Fruit fly (Drosophila melanogaster) whole organism, embryonic: ENCODE measurements around the gene SsRbeta.

ENCODE experiments used
- Aef1 ChIP-seq: fragments of 200-800 bp; sonication (Bioruptor generic); IDR thresholded peaks from 3 replicates; pipeline ENCODE4 v1.3.6; 2022; ENCODE audit warnings: missing biosample characterization, missing genetic modification characterization
- Awh ChIP-seq: fragments of 200-800 bp; sonication (Bioruptor generic); IDR thresholded peaks from 2 replicates; pipeline ENCODE4, ENCODE4 v1.3.6; 2022; ENCODE audit warnings: missing biosample characterization, missing genetic modification characterization
- CG10431 ChIP-seq: fragments of 200-800 bp; sonication (Bioruptor generic); optimal IDR thresholded peaks from 3 replicates; lab custom pipeline; 2018; ENCODE audit warnings: missing biosample characterization, mild to moderate bottlenecking, missing genetic modification characterization
- CG10565 ChIP-seq: fragments of 200-800 bp; sonication (Bioruptor generic); optimal IDR thresholded peaks from 3 replicates; lab custom pipeline; 2016; ENCODE audit warnings: missing biosample characterization, mild to moderate bottlenecking, missing genetic modification characterization
- CG14710 ChIP-seq: fragments of 200-800 bp; sonication (Bioruptor generic); optimal IDR thresholded peaks from 3 replicates; lab custom pipeline; 2019; ENCODE audit warnings: missing biosample characterization, mild to moderate bottlenecking, missing genetic modification characterization, moderate library complexity
- CG1529 ChIP-seq: fragments of 200-800 bp; sonication (Bioruptor generic); optimal IDR thresholded peaks from 3 replicates; lab custom pipeline; 2018; ENCODE audit warnings: missing biosample characterization, missing genetic modification characterization
- CG15601 ChIP-seq: fragments of 200-800 bp; sonication (Bioruptor generic); optimal IDR thresholded peaks from 3 replicates; lab custom pipeline; 2019; ENCODE audit warnings: missing biosample characterization, mild to moderate bottlenecking, missing genetic modification characterization, moderate library complexity
- CG1602 ChIP-seq: fragments of 200-800 bp; sonication (Bioruptor generic); optimal IDR thresholded peaks from 3 replicates; lab custom pipeline; 2016; ENCODE audit warnings: missing biosample characterization, missing genetic modification characterization
- CG17359 ChIP-seq: fragments of 200-800 bp; sonication (Bioruptor generic); optimal IDR thresholded peaks from 3 replicates; lab custom pipeline; 2018; ENCODE audit warnings: missing biosample characterization, mild to moderate bottlenecking, missing genetic modification characterization, moderate library complexity
- CG30403 ChIP-seq: fragments of 200-800 bp; sonication (Bioruptor generic); optimal IDR thresholded peaks from 3 replicates; lab custom pipeline; 2016; ENCODE audit warnings: missing biosample characterization, missing genetic modification characterization
- CG31441 ChIP-seq: fragments of 200-800 bp; sonication (Bioruptor generic); IDR thresholded peaks from 2 replicates; pipeline ENCODE4 v1.3.6; 2022; ENCODE audit warnings: missing biosample characterization, missing genetic modification characterization
- CG43689 ChIP-seq: fragments of 200-800 bp; sonication (Bioruptor generic); IDR thresholded peaks from 2 replicates; pipeline ENCODE4 v1.3.6; 2022; ENCODE audit warnings: missing biosample characterization, missing genetic modification characterization
- CG8290 ChIP-seq, 3 experiments: fragments of 200-800 bp; sonication (Bioruptor generic); optimal IDR thresholded peaks; 2 replicates each; lab custom pipeline; 2016 to 2019; ENCODE audit warnings: missing biosample characterization in 3 of 3, missing genetic modification characterization in 3 of 3, mild to moderate bottlenecking in 2 of 3, moderate library complexity in 1 of 3
- CG8924 ChIP-seq: fragments of 200-800 bp; optimal IDR thresholded peaks from 3 replicates; lab custom pipeline; 2019; ENCODE audit warnings: missing biosample characterization, mild to moderate bottlenecking, missing genetic modification characterization, moderate library complexity
- CG9797 ChIP-seq: fragments of 200-800 bp; sonication (Bioruptor generic); optimal IDR thresholded peaks from 3 replicates; lab custom pipeline; 2018; ENCODE audit warnings: missing biosample characterization, mild to moderate bottlenecking, missing genetic modification characterization
- Chrac-16 ChIP-seq: fragments of 200-800 bp; sonication (Bioruptor generic); optimal IDR thresholded peaks from 3 replicates; lab custom pipeline; 2016; ENCODE audit warnings: missing biosample characterization, missing genetic modification characterization
- D ChIP-seq, 2 experiments: fragments of 200-800 bp in 1 of 2; fragments of >200 bp in 1 of 2; sonication (Bioruptor generic) in 1 of 2; optimal IDR thresholded peaks; 2 replicates in 1 of 2; 3 replicates in 1 of 2; lab custom pipeline; 2017; ENCODE audit warnings: mild to moderate bottlenecking in 1 of 2, missing biosample characterization in 1 of 2, missing genetic modification characterization in 1 of 2, missing genetic modification reagents in 1 of 2
- D19A ChIP-seq: fragments of 200-800 bp; optimal IDR thresholded peaks from 3 replicates; lab custom pipeline; 2019; ENCODE audit warnings: missing biosample characterization, mild to moderate bottlenecking, missing genetic modification characterization, moderate library complexity
- Dfd ChIP-seq, 2 experiments: fragments of >200 bp; optimal IDR thresholded peaks; 2 replicates each; lab custom pipeline; 2017; ENCODE audit warnings: missing biosample characterization in 2 of 2, missing genetic modification characterization in 2 of 2
- Dp ChIP-seq: fragments of 200-800 bp; sonication (Bioruptor generic); optimal IDR thresholded peaks from 2 replicates; lab custom pipeline; 2018; ENCODE audit warnings: missing biosample characterization, mild to moderate bottlenecking, missing genetic modification characterization, moderate library complexity
- E2f2 ChIP-seq: fragments of 200-800 bp; sonication (Bioruptor generic); IDR thresholded peaks from 2 replicates; pipeline ENCODE4 v1.3.6; 2022; ENCODE audit warnings: missing biosample characterization, missing genetic modification characterization
- Ets97D ChIP-seq: fragments of 200-800 bp; sonication (Bioruptor generic); optimal IDR thresholded peaks from 3 replicates; lab custom pipeline; 2016; ENCODE audit warnings: missing biosample characterization, missing genetic modification characterization
- Mes4 ChIP-seq: fragments of 200-800 bp; sonication (Bioruptor generic); optimal IDR thresholded peaks from 2 replicates; lab custom pipeline; 2016; ENCODE audit warnings: missing biosample characterization, missing genetic modification characterization
- NC2α ChIP-seq: fragments of 200-800 bp; sonication (Bioruptor generic); optimal IDR thresholded peaks from 2 replicates; lab custom pipeline; 2016; ENCODE audit warnings: missing biosample characterization, missing genetic modification characterization
- NFAT ChIP-seq: fragments of 200-800 bp; sonication (Bioruptor generic); IDR thresholded peaks from 2 replicates; pipeline ENCODE4 v1.3.6; 2022; ENCODE audit warnings: missing biosample characterization, missing genetic modification characterization
- Nf-YB ChIP-seq: fragments of 200-800 bp; sonication (Bioruptor generic); optimal IDR thresholded peaks from 3 replicates; lab custom pipeline; 2019; ENCODE audit warnings: missing biosample characterization, mild to moderate bottlenecking, missing genetic modification characterization, moderate library complexity
- Sox102F ChIP-seq: fragments of 200-800 bp; sonication (Bioruptor generic); optimal IDR thresholded peaks from 2 replicates; lab custom pipeline; 2018; ENCODE audit warnings: missing biosample characterization, mild to moderate bottlenecking, missing genetic modification characterization, moderate library complexity
- Trl ChIP-seq, 3 experiments: fragments of >200 bp in 2 of 3; fragments of 200-800 bp in 1 of 3; sonication (Bioruptor generic) in 1 of 3; optimal IDR thresholded peaks; 2 replicates in 1 of 3; 3 replicates in 2 of 3; lab custom pipeline; 2016 to 2017; ENCODE audit warnings: missing biosample characterization in 1 of 3, missing genetic modification characterization in 1 of 3
- Vsx1 ChIP-seq: fragments of 200-800 bp; sonication (Bioruptor generic); optimal IDR thresholded peaks from 2 replicates; lab custom pipeline; 2017; ENCODE audit warnings: missing biosample characterization, mild to moderate bottlenecking, missing genetic modification characterization, missing genetic modification reagents
- az2 ChIP-seq: fragments of 200-800 bp; sonication (Bioruptor generic); optimal IDR thresholded peaks from 3 replicates; lab custom pipeline; 2016; ENCODE audit warnings: missing biosample characterization, missing genetic modification characterization
- bbx ChIP-seq: fragments of 200-800 bp; sonication (Bioruptor generic); IDR thresholded peaks from 2 replicates; pipeline ENCODE4 v1.3.6; 2022; ENCODE audit warnings: missing biosample characterization, missing genetic modification characterization; ENCODE audit not compliant: partially characterized antibody
- corto ChIP-seq: fragments of 200-800 bp; sonication (Bioruptor generic); optimal IDR thresholded peaks from 2 replicates; lab custom pipeline; 2016; ENCODE audit warnings: missing biosample characterization, mild to moderate bottlenecking, missing genetic modification characterization, moderate library complexity
- cwo ChIP-seq: fragments of 200-800 bp; sonication (Bioruptor generic); optimal IDR thresholded peaks from 3 replicates; lab custom pipeline; 2017; ENCODE audit warnings: missing biosample characterization, missing genetic modification characterization, mild to moderate bottlenecking, moderate library complexity, missing genetic modification reagents
- da ChIP-seq: fragments of 200-800 bp; sonication (Bioruptor generic); optimal IDR thresholded peaks from 2 replicates; lab custom pipeline; 2016; ENCODE audit warnings: missing biosample characterization, missing genetic modification characterization
- esg ChIP-seq: fragments of 200-800 bp; sonication (Bioruptor generic); conservative IDR thresholded peaks from 2 replicates; pipeline ENCODE4 v1.3.6; 2022; ENCODE audit warnings: missing biosample characterization, missing genetic modification characterization
- fru ChIP-seq: fragments of >200 bp; optimal IDR thresholded peaks from 2 replicates; lab custom pipeline; 2017
- fu2 ChIP-seq: fragments of 200-800 bp; sonication (Bioruptor generic); optimal IDR thresholded peaks from 2 replicates; lab custom pipeline; 2016; ENCODE audit warnings: missing biosample characterization, missing genetic modification characterization
- gce ChIP-seq: fragments of 200-800 bp; sonication (Bioruptor generic); IDR thresholded peaks from 3 replicates; pipeline ENCODE4 v1.3.6; 2022; ENCODE audit warnings: missing biosample characterization, missing genetic modification characterization
- gfzf ChIP-seq: fragments of 200-800 bp; sonication (Bioruptor generic); optimal IDR thresholded peaks from 2 replicates; lab custom pipeline; 2016; ENCODE audit warnings: missing biosample characterization, mild to moderate bottlenecking, missing genetic modification characterization, moderate library complexity
- prd ChIP-seq, 3 experiments: fragments of >200 bp in 2 of 3; fragments of 200-800 bp in 1 of 3; sonication (Bioruptor generic) in 1 of 3; optimal IDR thresholded peaks in 2 of 3; IDR thresholded peaks in 1 of 3; 2 replicates in 2 of 3; 3 replicates in 1 of 3; pipeline versions ENCODE4 v1.3.6 to Lab custom; 2017 to 2022; ENCODE audit warnings: missing biosample characterization in 1 of 3, missing genetic modification characterization in 1 of 3
- pros ChIP-seq: fragments of 200-800 bp; sonication (Bioruptor generic); optimal IDR thresholded peaks from 3 replicates; lab custom pipeline; 2019; ENCODE audit warnings: missing biosample characterization, mild to moderate bottlenecking, missing genetic modification characterization, moderate library complexity
- sim ChIP-seq: fragments of 200-800 bp; sonication (Bioruptor generic); IDR thresholded peaks from 2 replicates; pipeline ENCODE4 v1.3.6; 2022; ENCODE audit warnings: missing biosample characterization, missing genetic modification characterization
- sna ChIP-seq: fragments of 200-800 bp; sonication (Bioruptor generic); IDR thresholded peaks from 2 replicates; pipeline ENCODE4 v1.3.6; 2022; ENCODE audit warnings: missing biosample characterization, missing genetic modification characterization; ENCODE audit not compliant: partially characterized antibody
- ssp ChIP-seq: fragments of 200-800 bp; sonication (Bioruptor generic); IDR thresholded peaks from 2 replicates; pipeline ENCODE4 v1.3.6; 2022; ENCODE audit warnings: missing biosample characterization, missing genetic modification characterization
- tap ChIP-seq: fragments of 200-800 bp; optimal IDR thresholded peaks from 3 replicates; lab custom pipeline; 2019; ENCODE audit warnings: missing biosample characterization, mild to moderate bottlenecking, missing genetic modification characterization, moderate library complexity
- vnd ChIP-seq: fragments of 200-800 bp; sonication (Bioruptor generic); IDR thresholded peaks from 3 replicates; pipeline ENCODE4 v1.3.6; 2022; ENCODE audit warnings: missing biosample characterization, missing genetic modification characterization; ENCODE audit not compliant: partially characterized antibody
- zen ChIP-seq: fragments of 200-800 bp; sonication (Bioruptor generic); optimal IDR thresholded peaks from 3 replicates; lab custom pipeline; 2018; ENCODE audit warnings: missing biosample characterization, mild to moderate bottlenecking, missing genetic modification characterization, moderate library complexity

SsRbeta gene

DNA sequence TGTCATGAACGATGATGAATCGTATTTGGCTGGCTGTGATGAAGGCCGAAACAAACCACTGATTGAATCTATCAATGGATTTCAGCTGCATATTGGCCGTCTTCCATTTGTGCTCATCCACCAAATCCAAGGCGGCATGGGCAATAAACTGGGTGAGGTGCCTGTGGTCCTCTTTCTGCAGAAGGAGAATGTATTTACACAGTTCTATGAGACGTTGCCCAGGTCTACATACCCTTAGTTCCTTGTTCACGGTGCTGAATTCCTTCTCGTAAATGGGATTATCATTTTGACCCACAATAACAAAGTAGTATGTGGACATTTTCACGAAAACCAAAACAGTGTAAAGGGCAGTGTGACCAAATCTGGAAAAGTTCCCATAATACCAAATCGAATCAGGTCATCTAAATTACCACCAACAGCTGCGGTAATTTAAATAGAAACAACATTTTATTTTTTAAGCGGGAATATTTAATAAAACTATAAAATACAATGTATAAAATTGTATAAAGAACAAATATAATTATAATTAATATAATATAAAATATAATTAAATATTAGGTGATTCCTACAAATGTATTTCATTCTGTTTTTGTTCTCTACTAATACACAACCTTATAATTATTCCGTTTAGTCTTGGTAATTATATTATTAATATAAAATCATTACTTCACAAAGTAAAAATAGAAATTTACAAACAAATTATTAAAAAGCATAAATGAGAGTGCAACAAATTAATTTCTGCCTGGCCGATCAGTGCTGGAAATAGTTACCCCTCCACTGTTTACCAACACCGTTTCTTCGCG is 2.0 kb downstream of the SsRbeta start, which contains the start of the genes Trs20 and elg1 (continued):
- TF ChIP-seq Chrac-16 (GFP tag; lab: Kevin White, UChicago) (peak; percentile 21), zen (tag; lab: Kevin White, UChicago) (peak; percentile 46), gce (GFP tag; lab: Robert Waterston, UW) (no peak), Mes4 (GFP tag; lab: Kevin White, UChicago) (no peak), Nf-YB (GFP tag; lab: Kevin White, UChicago) (peak; percentile 54), CG10431 (peak; percentile 28), corto (peak; percentile 2), cwo (peak; percentile 33), NFAT (GFP tag; lab: Robert Waterston, UW) (peak; percentile 48; the same call in 1 of the 2 replicates), Dfd (GFP tag; optimal IDR thresholded peaks at IDR 0.05; lab: Kevin White, UChicago) (no peak), pros (GFP tag; lab: Kevin White, UChicago) (peak; percentile 7), E2f2 (GFP tag; lab: Robert Waterston, UW) (peak; percentile 79; the same call in 1 of the 2 replicates), sim (GFP tag; lab: Robert Waterston, UW) (no peak), D (optimal IDR thresholded peaks at IDR 0.05; lab: Kevin White, UChicago) (no peak), D (GFP tag; optimal IDR thresholded peaks at IDR 0.05; lab: Kevin White, UChicago) (peak; percentile 17), CG17359 (peak; percentile 45), Dp (GFP tag; lab: Kevin White, UChicago) (peak; percentile 79), tap (peak; percentile 45), ssp (GFP tag; lab: Robert Waterston, UW) (no peak), CG8290 (GFP tag; optimal IDR thresholded peaks at IDR 0.05; lab: Kevin White, UChicago) (peak; percentile 48), CG8290 (tag; optimal IDR thresholded peaks at IDR 0.05; lab: Kevin White, UChicago) (peak; percentile 44 to 69), da (GFP tag; lab: Kevin White, UChicago) (no peak), D19A (tag; lab: Kevin White, UChicago) (peak; percentile 74), Aef1 (GFP tag; lab: Robert Waterston, UW) (peak; percentile 17; the same call in 1 of the 3 replicates), vnd (GFP tag; lab: Robert Waterston, UW) (no peak), sna (GFP tag; lab: Robert Waterston, UW) (no peak), CG9797 (GFP tag; lab: Kevin White, UChicago) (peak; percentile 51), prd (optimal IDR thresholded peaks at IDR 0.05; lab: Kevin White, UChicago) (no peak), prd (GFP tag; IDR thresholded peaks at IDR 0.05; lab: Robert Waterston, UW) (peak; percentile 45; the same call in 1 of the 3 replicates), Awh (GFP tag; lab: Robert Waterston, UW) (no peak), CG30403 (GFP tag; lab: Kevin White, UChicago) (peak; percentile 45), Vsx1 (GFP tag; lab: Kevin White, UChicago) (peak; percentile 59), CG8924 (peak; percentile 84), Trl (optimal IDR thresholded peaks at IDR 0.05; lab: Kevin White, UChicago) (no peak), Trl (GFP tag; optimal IDR thresholded peaks at IDR 0.05; lab: Kevin White, UChicago) (no peak), CG1602 (GFP tag; lab: Kevin White, UChicago) (peak; percentile 35), gfzf (GFP tag; lab: Kevin White, UChicago) (peak; percentile 73), bbx (GFP tag; lab: Robert Waterston, UW) (0 out of 2 replicates have a peak, but pooled peaks have one; percentile 11), esg (no peak), CG10565 (GFP tag; lab: Kevin White, UChicago) (no peak), fru (lab: Kevin White, UChicago) (no peak), az2 (GFP tag; lab: Kevin White, UChicago) (peak; percentile 29), Ets97D (GFP tag; lab: Kevin White, UChicago) (peak; percentile 16), CG14710 (tag; lab: Kevin White, UChicago) (peak; percentile 77), CG1529 (GFP tag; lab: Kevin White, UChicago) (no peak), fu2 (no peak), CG31441 (GFP tag; lab: Robert Waterston, UW) (peak; percentile 84), NC2α (no peak), CG43689 (no peak), Sox102F (no peak), CG15601 (peak; percentile 67)
